Worm (Caenorhabditis elegans) whole organism, young adult: ENCODE results near the gene grl-3.

ENCODE experiments used
- let-526 ChIP-seq: fragments of 200-800 bp; sonication (Bioruptor generic); IDR thresholded peaks from 2 replicates; pipeline ENCODE4 v1.3.6; 2022; ENCODE audit warnings: missing genetic modification reagents, missing genetic modification characterization, missing compliant biosample characterization
- pha-4 ChIP-seq: fragments of 150-350 bp; sonication (generic microtip); optimal IDR thresholded peaks from 2 replicates; lab custom pipeline; 2014; ENCODE audit warnings: missing biosample characterization, missing genetic modification reagents, missing genetic modification characterization
- rec-8 ChIP-seq, 2 experiments: sonication (generic microtip); optimal IDR thresholded peaks; 2 replicates each; lab custom pipeline; 2016; ENCODE audit warnings: mild to moderate bottlenecking in 2 of 2, missing genetic modification characterization in 2 of 2, missing genetic modification reagents in 2 of 2, missing genotype in 2 of 2, missing biosample characterization in 1 of 2, missing compliant biosample characterization in 1 of 2, moderate library complexity in 1 of 2

DNA sequence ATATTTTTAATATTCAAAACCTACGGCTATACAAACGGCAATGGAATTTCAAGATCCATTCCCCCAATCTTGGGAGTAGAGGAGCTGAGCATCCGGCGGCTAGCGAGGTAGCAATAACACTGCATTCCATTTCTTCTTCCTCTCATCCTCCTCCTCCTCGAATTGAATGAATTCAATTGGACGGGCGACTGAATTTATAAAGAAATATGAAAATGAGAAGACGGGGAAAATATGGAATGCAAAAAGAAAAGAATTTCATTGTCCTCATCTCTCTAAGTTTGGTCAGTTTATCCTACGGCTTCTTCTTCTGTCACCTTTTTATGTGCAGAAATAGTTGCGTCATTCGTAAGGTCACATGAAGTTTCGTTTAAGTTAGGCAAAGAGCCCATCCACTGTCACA, 25.1 kb downstream of the grl-3 start:
- TF ChIP-seq pha-4 (tag; lab: Kevin White, UChicago) (no peak), let-526 (GFP tag; lab: Robert Waterston, UW) (no peak), rec-8 (tag; optimal IDR thresholded peaks at IDR 0.05; lab: Kevin White, UChicago) (no peak)
